Worm (Caenorhabditis elegans) whole organism, L4/young adult: ENCODE measurements around the gene ZK1248.20.
A peak's percentile ranks its signal among the peaks of the same experiment; 100 is the strongest.
"Not testable (repeated sequence)": the region's sequence is repeated elsewhere in the genome, so short reads cannot be mapped to it uniquely, and the experiment has no call there.

ENCODE experiments used
- W03F9.2 ChIP-seq: fragments of 150-350 bp; optimal IDR thresholded peaks from 2 replicates; lab custom pipeline; 2014; ENCODE audit warnings: missing biosample characterization, missing genetic modification characterization
- dao-5 ChIP-seq: sonication (generic microtip); optimal IDR thresholded peaks from 2 replicates; lab custom pipeline; 2016; ENCODE audit warnings: missing genotype, missing genetic modification characterization, moderate library complexity, missing compliant biosample characterization
- him-1 ChIP-seq: sonication (generic microtip); optimal IDR thresholded peaks from 2 replicates; lab custom pipeline; 2016; ENCODE audit warnings: missing genotype, missing genetic modification reagents, missing genetic modification characterization, missing compliant biosample characterization

Gene ZK1248.20

ce11 chrII:5797348-5797977 is 19.0 kb upstream of the ZK1248.20 start, which contains the start of the genes msp-63 and msp-142:
Gene msp-63 (minus strand): TSS chrII:5797448.
Gene msp-142 (plus strand): TSS chrII:5797927.
- TF ChIP-seq dao-5 (tag; lab: Kevin White, UChicago) = no peak
- no peak for TF ChIP-seq him-1
- no peak for TF ChIP-seq W03F9.2 (tag; lab: Kevin White, UChicago)

ce11 chrII:5799553-5799952 is 16.9 kb upstream of the ZK1248.20 start, which contains the start of gene K05F1.8:
Gene K05F1.8 (minus strand): TSS chrII:5799653.
- TF ChIP-seq dao-5 (tag; lab: Kevin White, UChicago) = no peak
- no peak for TF ChIP-seq him-1
- no peak for TF ChIP-seq W03F9.2 (tag; lab: Kevin White, UChicago)

- TF ChIP-seq W03F9.2 (tag; lab: Kevin White, UChicago) (no peak), him-1 (no peak), dao-5 (tag; lab: Kevin White, UChicago) (no peak)
These were observed 15.4 kb upstream of the ZK1248.20 start, which contains the start of the genes K05F1.9 and K05F1.1 for ce11 chrII:5801075-5801474. Gene K05F1.9 (minus strand): TSS chrII:5801175. Gene K05F1.1 (plus strand): TSS chrII:5801382.

ce11 chrII:5804288-5804687 is 12.2 kb upstream of the ZK1248.20 start:
- no peak for TF ChIP-seq dao-5 (tag; lab: Kevin White, UChicago)
- no peak for TF ChIP-seq W03F9.2 (tag; lab: Kevin White, UChicago)
- no peak for TF ChIP-seq him-1

- TF ChIP-seq W03F9.2 (tag; lab: Kevin White, UChicago) = no peak
- TF ChIP-seq dao-5 (tag; lab: Kevin White, UChicago) = no peak
- TF ChIP-seq him-1 = no peak
These were observed 11.1 kb upstream of the ZK1248.20 start, which contains the start of gene K05F1.10 for ce11 chrII:5805303-5805702. Gene K05F1.10 (minus strand): TSS chrII:5805473.

- TF ChIP-seq W03F9.2 (tag; lab: Kevin White, UChicago) (no peak), him-1 (no peak), dao-5 (tag; lab: Kevin White, UChicago) (no peak)
These were observed 9.9 kb upstream of the ZK1248.20 start for ce11 chrII:5806563-5806962.

ce11 chrII:5810230-5810629 is 6.2 kb upstream of the ZK1248.20 start, which contains the start of the genes msp-64 and ZK1248.5:
Gene msp-64 (minus strand): TSS chrII:5810330.
Gene ZK1248.5 (plus strand): TSS chrII:5810514.
- TF ChIP-seq dao-5 (tag; lab: Kevin White, UChicago) = no peak
- no peak for TF ChIP-seq W03F9.2 (tag; lab: Kevin White, UChicago)
- no peak for TF ChIP-seq him-1

- not testable (repeated sequence) for TF ChIP-seq W03F9.2 (tag; lab: Kevin White, UChicago); him-1; dao-5 (tag; lab: Kevin White, UChicago)
These were observed 1.1 kb upstream of the ZK1248.20 start, which contains the start of gene wago-5 for ce11 chrII:5815382-5815781. Gene wago-5 (minus strand): TSS chrII:5815482.

- TF ChIP-seq W03F9.2 (tag; lab: Kevin White, UChicago) (no peak), him-1 (no peak), dao-5 (tag; lab: Kevin White, UChicago) (no peak)
These were observed 1.9 kb downstream of the ZK1248.20 start, which contains the start of gene ZK1248.4 for ce11 chrII:5818298-5818697. Gene ZK1248.4 (plus strand): TSS chrII:5818598.

ce11 chrII:5819655-5820054 is 3.2 kb downstream of the ZK1248.20 start:
- TF ChIP-seq dao-5 (tag; lab: Kevin White, UChicago) = no peak
- TF ChIP-seq W03F9.2 (tag; lab: Kevin White, UChicago) = peak; percentile 61

- no peak for TF ChIP-seq W03F9.2 (tag; lab: Kevin White, UChicago)
- TF ChIP-seq dao-5 (tag; lab: Kevin White, UChicago) = no peak
- TF ChIP-seq him-1 = no peak
These were observed 3.9 kb downstream of the ZK1248.20 start, which contains the start of gene ehs-1 for ce11 chrII:5820282-5820762. Gene ehs-1 (plus strand): TSS chrII:5820712.

ce11 chrII:5827364-5827763 is 10.9 kb downstream of the ZK1248.20 start, which contains the start of gene tbc-2:
Gene tbc-2 (minus strand): TSS chrII:5827443.
- TF ChIP-seq W03F9.2 (tag; lab: Kevin White, UChicago) (no peak), him-1 (no peak), dao-5 (tag; lab: Kevin White, UChicago) (no peak)

ce11 chrII:5828486-5828885 is 12.0 kb downstream of the ZK1248.20 start, which contains the start of gene ZK1248.11:
Gene ZK1248.11 (minus strand): TSS chrII:5828586.
- TF ChIP-seq dao-5 (tag; lab: Kevin White, UChicago) (no peak), W03F9.2 (tag; lab: Kevin White, UChicago) (no peak), him-1 (no peak)

ce11 chrII:5829940-5830424 is 13.5 kb downstream of the ZK1248.20 start, which contains the start of gene col-74:
Gene col-74 (plus strand): TSS chrII:5830374.
- TF ChIP-seq W03F9.2 (tag; lab: Kevin White, UChicago) = no peak
- TF ChIP-seq dao-5 (tag; lab: Kevin White, UChicago) = no peak
- no peak for TF ChIP-seq him-1
